Fruit fly (Drosophila melanogaster): ENCODE measurements around the gene CG13639.

- no peak for TF ChIP-seq EcR (GFP tag; optimal IDR thresholded peaks at IDR 0.05)
- TF ChIP-seq fd96Ca (GFP tag; IDR thresholded peaks at IDR 0.05) = no peak
- TF ChIP-seq CG17806 (tag; optimal IDR thresholded peaks at IDR 0.05) = no peak
- no peak for TF ChIP-seq CG34367 (tag; optimal IDR thresholded peaks at IDR 0.05)
- no peak for TF ChIP-seq Snoo (tag; optimal IDR thresholded peaks at IDR 0.05)
- no peak for TF ChIP-seq CG8159 (tag; optimal IDR thresholded peaks at IDR 0.05)
- TF ChIP-seq rn (GFP tag; IDR thresholded peaks at IDR 0.05) = no peak
- TF ChIP-seq Pif1B (GFP tag; optimal IDR thresholded peaks at IDR 0.05) = no peak
- TF ChIP-seq Pif1A (GFP tag; optimal IDR thresholded peaks at IDR 0.05) = peak; percentile 51
- TF ChIP-seq CG10348 (GFP tag; IDR thresholded peaks at IDR 0.05) = no peak
- TF ChIP-seq CG8301 (tag; optimal IDR thresholded peaks at IDR 0.05) = peak; percentile 54
- 0 out of 2 replicates have a peak, but pooled peaks have one; percentile 28 for TF ChIP-seq Ets98B (GFP tag; IDR thresholded peaks at IDR 0.05)
- 0 out of 2 replicates have a peak, but pooled peaks have one; percentile 7 for TF ChIP-seq CG12605 (GFP tag; IDR thresholded peaks at IDR 0.05)
- TF ChIP-seq CG32121 (GFP tag; IDR thresholded peaks at IDR 0.05) = no peak
Observed at dm6 chr3R:24886470-24886869, 26.3 kb upstream of the CG13639 start.
